Fruit fly (Drosophila melanogaster): ENCODE measurements around the gene brwl.

brwl gene

DNA sequence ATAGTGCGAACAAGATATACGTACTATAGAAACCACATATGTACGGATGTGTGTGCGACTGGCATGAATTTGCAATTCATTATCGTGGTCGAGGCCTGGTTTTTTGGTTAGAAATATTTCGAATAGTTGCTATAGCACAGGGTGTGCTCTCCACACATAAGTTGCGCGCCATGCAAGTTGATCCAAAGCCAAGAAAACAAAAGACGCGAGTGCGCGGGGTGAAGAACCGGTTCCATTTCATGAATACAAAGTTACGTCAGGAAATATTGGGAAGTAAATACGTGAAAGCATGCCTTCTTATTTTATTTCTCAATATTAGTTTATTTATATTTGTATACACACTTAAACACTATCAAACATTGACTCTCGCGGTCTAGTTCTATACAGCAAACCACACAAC lies 45.2 kb downstream of the brwl start (continued):
- TF ChIP-seq CG34224 (GFP tag; IDR thresholded peaks at IDR 0.05; ENCODE audit: partially characterized antibody) (no peak), Pdp1 (GFP tag; optimal IDR thresholded peaks at IDR 0.05) (peak in 1 of 2 experiments; percentile 58), odd (GFP tag; optimal IDR thresholded peaks at IDR 0.05) (no peak), slou (GFP tag; optimal IDR thresholded peaks at IDR 0.05) (no peak), Deaf1 (tag; optimal IDR thresholded peaks at IDR 0.05) (no peak), cg (GFP tag; optimal IDR thresholded peaks at IDR 0.05) (no peak), Tbp (GFP tag; optimal IDR thresholded peaks at IDR 0.05) (no peak), CG13775 (GFP tag; optimal IDR thresholded peaks at IDR 0.05) (no peak), D19A (tag; optimal IDR thresholded peaks at IDR 0.05) (peak; percentile 11), CG16813 (GFP tag; IDR thresholded peaks at IDR 0.05; ENCODE audit: partially characterized antibody) (no peak), TFAM (GFP tag; optimal IDR thresholded peaks at IDR 0.05) (no peak), nerfin-2 (GFP tag; IDR thresholded peaks at IDR 0.05; ENCODE audit: partially characterized antibody) (no peak), rib (GFP tag; IDR thresholded peaks at IDR 0.05) (no peak), CG11560 (tag; IDR thresholded peaks at IDR 0.05) (no peak), NFAT (GFP tag; IDR thresholded peaks at IDR 0.05) (peak; percentile 38; the same call in 1 of the 2 replicates), Hr78 (GFP tag; optimal IDR thresholded peaks at IDR 0.05) (no peak), crc (GFP tag; optimal IDR thresholded peaks at IDR 0.05) (no peak), nom (GFP tag; optimal IDR thresholded peaks at IDR 0.05) (no peak), sens-2 (GFP tag; IDR thresholded peaks at IDR 0.05) (no peak), CG5953 (GFP tag; IDR thresholded peaks at IDR 0.05) (no peak), pan (optimal IDR thresholded peaks at IDR 0.05) (no peak), pan (GFP tag; optimal IDR thresholded peaks at IDR 0.05 in 1 of 2, IDR thresholded peaks at IDR 0.05 in 1 of 2) (no peak), grn (GFP tag; optimal IDR thresholded peaks at IDR 0.05) (no peak), Aef1 (GFP tag; IDR thresholded peaks at IDR 0.05) (no peak; the same call in 2 of the 3 replicates), tap (tag; optimal IDR thresholded peaks at IDR 0.05) (peak; percentile 31), sens (GFP tag) (peak; percentile 88), CG12744 (GFP tag; optimal IDR thresholded peaks at IDR 0.05) (no peak), CG8944 (GFP tag; optimal IDR thresholded peaks at IDR 0.05) (no peak), H2.0 (GFP tag; IDR thresholded peaks at IDR 0.05) (peak; percentile 11; the same call in 1 of the 2 replicates), dm (GFP tag; optimal IDR thresholded peaks at IDR 0.05) (no peak), CG17359 (tag; optimal IDR thresholded peaks at IDR 0.05) (peak; percentile 40), dan (GFP tag; IDR thresholded peaks at IDR 0.05) (no peak), Mrtf (GFP tag; IDR thresholded peaks at IDR 0.05) (no peak), ci (GFP tag; IDR thresholded peaks at IDR 0.05) (peak; percentile 34; the same call in 1 of the 3 replicates), unpg (GFP tag; optimal IDR thresholded peaks at IDR 0.05) (peak; percentile 25), pros (GFP tag; optimal IDR thresholded peaks at IDR 0.05) (no peak), Oli (tag; optimal IDR thresholded peaks at IDR 0.05) (no peak), CG9817 (tag; optimal IDR thresholded peaks at IDR 0.05) (no peak), CG13296 (GFP tag; optimal IDR thresholded peaks at IDR 0.05) (peak; percentile 3), ap (GFP tag; IDR thresholded peaks at IDR 0.05) (no peak), gcm (GFP tag; optimal IDR thresholded peaks at IDR 0.05) (peak; percentile 17), Hmr (GFP tag; optimal IDR thresholded peaks at IDR 0.05) (peak; percentile 20), tna (GFP tag; IDR thresholded peaks at IDR 0.05; ENCODE audit: partially characterized antibody) (no peak), zfh1 (GFP tag; IDR thresholded peaks at IDR 0.05) (no peak), ro (GFP tag; IDR thresholded peaks at IDR 0.05) (no peak), nmo (GFP tag; optimal IDR thresholded peaks at IDR 0.05) (no peak), Ptx1 (GFP tag; IDR thresholded peaks at IDR 0.05) (no peak), CG42726 (GFP tag; IDR thresholded peaks at IDR 0.05; ENCODE audit: partially characterized antibody) (no peak), CG3163 (GFP tag; optimal IDR thresholded peaks at IDR 0.05) (no peak), CG6654 (GFP tag; optimal IDR thresholded peaks at IDR 0.05) (no peak), CG13624 (GFP tag; optimal IDR thresholded peaks at IDR 0.05) (no peak), Myb (GFP tag; optimal IDR thresholded peaks at IDR 0.05) (peak; percentile 18)
